Fruit fly (Drosophila melanogaster) Kc167 (cell line): ENCODE results near the gene uncNacbeta.

Experiments used
- Myc ChIP-seq: fragments of >200 bp; optimal IDR thresholded peaks from 2 replicates; lab custom pipeline; 2017; ENCODE audit warnings: missing external identifiers
- Sin3A ChIP-seq: fragments of >200 bp; optimal IDR thresholded peaks from 2 replicates; lab custom pipeline; 2018; ENCODE audit warnings: missing external identifiers
- h ChIP-seq: fragments of >200 bp; optimal IDR thresholded peaks from 3 replicates; lab custom pipeline; 2018; ENCODE audit warnings: missing external identifiers
- insv ChIP-seq: fragments of >200 bp; optimal IDR thresholded peaks from 3 replicates; lab custom pipeline; 2018; ENCODE audit warnings: missing external identifiers
- psq ChIP-seq: fragments of >200 bp; optimal IDR thresholded peaks from 2 replicates; lab custom pipeline; 2017; ENCODE audit warnings: missing external identifiers

DNA sequence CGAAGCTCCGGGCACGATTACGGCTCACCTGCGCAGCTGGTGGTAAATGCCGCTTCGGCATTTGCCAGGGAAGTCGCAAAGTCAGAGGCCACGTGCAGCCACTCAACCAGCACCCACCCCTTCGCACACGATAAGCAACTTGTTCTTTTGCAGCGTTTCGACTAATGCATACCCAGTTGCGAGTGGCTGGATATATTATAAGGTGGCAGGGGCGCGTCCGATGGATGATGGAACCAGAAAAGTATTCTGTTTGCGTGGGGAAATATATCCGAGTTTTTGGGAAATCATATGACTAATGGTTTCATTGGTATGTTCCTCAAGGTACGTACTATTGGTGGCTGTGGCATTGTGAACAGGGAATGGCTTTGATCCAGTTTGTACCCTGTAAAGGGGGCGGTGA, 14.0 kb downstream of the uncNacbeta start:
- TF ChIP-seq Sin3A (lab: Kevin White, UChicago) (no peak), insv (no peak), Myc (lab: Kevin White, UChicago) (no peak), h (lab: Kevin White, UChicago) (no peak), psq (lab: Kevin White, UChicago) (no peak)
